Fruit fly (Drosophila melanogaster): Measurements from ENCODE around the gene SsRbeta.

Gene SsRbeta

dm6 chr3L:16178433-16178832 lies 49.0 kb downstream of the SsRbeta start:
- TF ChIP-seq CG11762 (GFP tag; optimal IDR thresholded peaks at IDR 0.05; ENCODE audit: insufficient read depth) (no peak), CG3032 (tag; optimal IDR thresholded peaks at IDR 0.05) (no peak), Ets21C (GFP tag; optimal IDR thresholded peaks at IDR 0.05) (no peak), dsx (GFP tag; optimal IDR thresholded peaks at IDR 0.05; ENCODE audit: poor library complexity, severe bottlenecking) (peak; percentile 62), CG15336 (GFP tag; IDR thresholded peaks at IDR 0.05) (no peak), CG10631 (GFP tag; optimal IDR thresholded peaks at IDR 0.05) (no peak), CG7368 (GFP tag; optimal IDR thresholded peaks at IDR 0.05) (no peak), ss (GFP tag; optimal IDR thresholded peaks at IDR 0.05) (peak; percentile 26 to 50), CG9139 (GFP tag; optimal IDR thresholded peaks at IDR 0.05) (no peak), Lpt (GFP tag; optimal IDR thresholded peaks at IDR 0.05) (no peak), CG6163 (GFP tag; IDR thresholded peaks at IDR 0.05) (peak; percentile 56), topi (GFP tag; optimal IDR thresholded peaks at IDR 0.05) (no peak), CG34406 (GFP tag; optimal IDR thresholded peaks at IDR 0.05) (no peak), Hr38 (GFP tag; optimal IDR thresholded peaks at IDR 0.05) (no peak), dac (GFP tag; optimal IDR thresholded peaks at IDR 0.05) (no peak), fkh (GFP tag; optimal IDR thresholded peaks at IDR 0.05) (peak; percentile 55), Eip78C (GFP tag) (no peak), CG10669 (GFP tag; optimal IDR thresholded peaks at IDR 0.05) (no peak), fd59A (GFP tag; optimal IDR thresholded peaks at IDR 0.05) (no peak), CG8119 (GFP tag; IDR thresholded peaks at IDR 0.05) (no peak), Smox (GFP tag; optimal IDR thresholded peaks at IDR 0.05) (no peak), CG8632 (GFP tag; optimal IDR thresholded peaks at IDR 0.05) (no peak), cyc (GFP tag; optimal IDR thresholded peaks at IDR 0.05) (no peak), fd85E (GFP tag; optimal IDR thresholded peaks at IDR 0.05) (no peak), Hr39 (GFP tag; optimal IDR thresholded peaks at IDR 0.05) (peak; percentile 29), Met (GFP tag; optimal IDR thresholded peaks at IDR 0.05) (no peak), svp (GFP tag) (peak; percentile 76), salr (GFP tag; optimal IDR thresholded peaks at IDR 0.05) (no peak), CG6854 (GFP tag; optimal IDR thresholded peaks at IDR 0.05) (peak; percentile 19)

All from whole organism, prepupa.